Fruit fly (Drosophila melanogaster): ENCODE measurements around the gene mIF2.

mIF2 gene

DNA sequence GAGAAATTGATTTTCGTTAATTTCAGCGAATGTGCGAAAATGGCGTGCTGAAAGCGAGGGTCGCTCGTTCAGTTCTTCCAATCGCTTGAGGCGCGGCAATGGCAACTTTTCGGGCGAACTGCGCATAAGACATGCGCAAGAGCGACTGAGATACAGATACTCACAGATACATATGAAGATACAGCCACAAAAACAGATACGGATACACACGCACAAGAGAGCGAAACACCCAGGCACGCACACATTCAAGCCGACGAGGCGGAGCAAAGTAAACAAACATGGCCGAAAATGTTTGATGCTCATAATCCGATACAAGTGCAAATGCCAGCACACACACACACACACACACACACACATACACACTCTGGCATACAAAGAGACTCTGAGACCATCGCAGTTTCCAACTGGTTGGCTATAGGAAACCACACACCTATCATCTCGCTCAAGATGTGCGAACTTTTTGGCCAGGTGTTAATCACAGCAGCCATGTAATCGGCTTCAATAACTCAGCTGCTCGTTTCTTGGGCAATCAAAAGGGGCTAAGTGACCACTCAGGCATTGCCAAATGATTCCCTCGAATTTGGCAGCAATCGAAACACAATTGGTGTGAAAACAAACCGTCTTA, 2.6 kb upstream of the mIF2 start (continued):
- no peak for TF ChIP-seq CG15696 (tag; optimal IDR thresholded peaks at IDR 0.05)
- TF ChIP-seq NFAT (GFP tag; IDR thresholded peaks at IDR 0.05), result 0 out of 2 replicates have a peak, but pooled peaks have one; percentile 16
- TF ChIP-seq Fer2 (tag; optimal IDR thresholded peaks at IDR 0.05), result no peak
- TF ChIP-seq CG8290 (GFP tag; optimal IDR thresholded peaks at IDR 0.05), result no peak
- TF ChIP-seq CG8290 (tag; optimal IDR thresholded peaks at IDR 0.05), result peak in 1 of 2 experiments; percentile 16
- TF ChIP-seq CG18476 (GFP tag; optimal IDR thresholded peaks at IDR 0.05), result peak; percentile 97
- TF ChIP-seq lab (GFP tag; optimal IDR thresholded peaks at IDR 0.05), result peak; percentile 23
- no peak for TF ChIP-seq CG7963 (GFP tag; IDR thresholded peaks at IDR 0.05; ENCODE audit: partially characterized antibody)
- no peak for TF ChIP-seq pum (GFP tag; optimal IDR thresholded peaks at IDR 0.05)
- peak; percentile 45 for TF ChIP-seq onecut (GFP tag; IDR thresholded peaks at IDR 0.05)
- TF ChIP-seq HmgZ (tag; optimal IDR thresholded peaks at IDR 0.05), result peak; percentile 23
- TF ChIP-seq vvl (GFP tag; IDR thresholded peaks at IDR 0.05), result peak; percentile 49; the same call in 1 of the 2 replicates
- TF ChIP-seq CG33213 (GFP tag; optimal IDR thresholded peaks at IDR 0.05), result no peak
- peak; percentile 37; the same call in 1 of the 2 replicates for TF ChIP-seq Bgb (GFP tag; IDR thresholded peaks at IDR 0.05; ENCODE audit: partially characterized antibody)
- peak; percentile 99 for TF ChIP-seq hkb (optimal IDR thresholded peaks at IDR 0.05)
- no peak for TF ChIP-seq hkb (GFP tag; IDR thresholded peaks at IDR 0.05)
- TF ChIP-seq mld (GFP tag; IDR thresholded peaks at IDR 0.05; ENCODE audit: partially characterized antibody), result no peak
- no peak for TF ChIP-seq gce (GFP tag; IDR thresholded peaks at IDR 0.05)
- TF ChIP-seq mirr (GFP tag; optimal IDR thresholded peaks at IDR 0.05), result peak; percentile 28
- TF ChIP-seq CG4730 (GFP tag; IDR thresholded peaks at IDR 0.05), result no peak

DNA sequence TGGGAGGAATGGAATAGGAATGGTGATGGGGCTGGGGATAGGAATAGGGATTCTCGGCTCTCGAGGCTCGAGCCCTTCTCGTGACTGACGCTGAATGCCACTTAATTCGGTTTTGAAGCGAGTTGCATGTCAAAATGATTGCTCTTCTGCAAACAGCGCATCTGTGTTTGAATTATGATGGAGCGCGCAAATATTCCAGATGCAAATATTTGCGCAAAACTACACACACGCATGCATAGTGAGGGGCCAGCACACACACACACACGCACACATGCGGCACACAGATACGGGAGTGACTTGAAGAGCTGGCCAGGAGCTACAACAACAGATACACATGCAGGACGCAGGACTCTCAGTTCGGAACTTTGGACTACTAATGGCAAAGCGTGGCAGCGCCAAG, 1.0 kb upstream of the mIF2 start:
- TF ChIP-seq CG2875 (GFP tag; optimal IDR thresholded peaks at IDR 0.05), result peak; percentile 14
- no peak for TF ChIP-seq CG9817 (tag; optimal IDR thresholded peaks at IDR 0.05)
- no peak for TF ChIP-seq CG17612 (GFP tag; IDR thresholded peaks at IDR 0.05)
- peak; percentile 24; the same call in 1 of the 2 replicates for TF ChIP-seq Drgx (GFP tag; IDR thresholded peaks at IDR 0.05)
- TF ChIP-seq YL-1 (GFP tag; optimal IDR thresholded peaks at IDR 0.05), result no peak
- peak; percentile 46 for TF ChIP-seq sens (GFP tag)
- TF ChIP-seq sr (GFP tag; IDR thresholded peaks at IDR 0.05), result no peak
- no peak for TF ChIP-seq p53 (GFP tag; optimal IDR thresholded peaks at IDR 0.05)
- no peak for TF ChIP-seq CG3163 (GFP tag; optimal IDR thresholded peaks at IDR 0.05)
- no peak for TF ChIP-seq CG18011 (GFP tag; optimal IDR thresholded peaks at IDR 0.05)
- no peak for TF ChIP-seq ab (GFP tag; optimal IDR thresholded peaks at IDR 0.05)
- no peak for TF ChIP-seq prd (optimal IDR thresholded peaks at IDR 0.05)
- TF ChIP-seq prd (GFP tag; IDR thresholded peaks at IDR 0.05), result no peak
- 0 out of 2 replicates have a peak, but pooled peaks have one; percentile 10 for TF ChIP-seq CG6689 (GFP tag; IDR thresholded peaks at IDR 0.05)
- no peak for TF ChIP-seq D19A (tag; optimal IDR thresholded peaks at IDR 0.05)
- no peak for TF ChIP-seq zen (tag; optimal IDR thresholded peaks at IDR 0.05)
- peak; percentile 24 for TF ChIP-seq CG1603 (tag; optimal IDR thresholded peaks at IDR 0.05)
- TF ChIP-seq zfh1 (GFP tag; IDR thresholded peaks at IDR 0.05), result 0 out of 3 replicates have a peak, but pooled peaks have one; percentile 31
- TF ChIP-seq CG16815 (GFP tag; optimal IDR thresholded peaks at IDR 0.05), result no peak
- no peak for TF ChIP-seq CG3847 (GFP tag; IDR thresholded peaks at IDR 0.05)
- TF ChIP-seq BtbVII (GFP tag; optimal IDR thresholded peaks at IDR 0.05), result no peak
- TF ChIP-seq Ets65A (GFP tag), result peak; percentile 54
- no peak for TF ChIP-seq Neu2 (GFP tag; optimal IDR thresholded peaks at IDR 0.05; ENCODE audit: borderline replicate concordance)
- peak; percentile 66 for TF ChIP-seq Med (GFP tag)
- TF ChIP-seq Side (GFP tag; optimal IDR thresholded peaks at IDR 0.05), result no peak
- TF ChIP-seq Ravus (GFP tag; IDR thresholded peaks at IDR 0.05), result no peak
- TF ChIP-seq CG7745 (tag; optimal IDR thresholded peaks at IDR 0.05), result no peak
- no peak for TF ChIP-seq Hr51 (GFP tag; optimal IDR thresholded peaks at IDR 0.05)
- TF ChIP-seq Xrp1 (GFP tag; IDR thresholded peaks at IDR 0.05), result 0 out of 2 replicates have a peak, but pooled peaks have one; percentile 16
- no peak for TF ChIP-seq Dek (tag; optimal IDR thresholded peaks at IDR 0.05)
- no peak for TF ChIP-seq lilli (GFP tag; optimal IDR thresholded peaks at IDR 0.05)

Data from whole organism, embryonic.